Fruit fly (Drosophila melanogaster) whole organism, embryonic: Measurements from ENCODE around the gene CG2059.

ENCODE experiments used
- CG12071 ChIP-seq: fragments of 200-800 bp; sonication (Bioruptor generic); optimal IDR thresholded peaks from 3 replicates; lab custom pipeline; 2018; ENCODE audit warnings: missing biosample characterization, mild to moderate bottlenecking, missing genetic modification characterization
- CG1233 ChIP-seq: fragments of 200-800 bp; sonication (Bioruptor generic); optimal IDR thresholded peaks from 4 replicates; lab custom pipeline; 2018; ENCODE audit warnings: missing biosample characterization, mild to moderate bottlenecking, missing genetic modification characterization
- CG12769 ChIP-seq: fragments of 200-800 bp; sonication (Bioruptor generic); optimal IDR thresholded peaks from 2 replicates; lab custom pipeline; 2019; ENCODE audit warnings: missing biosample characterization, mild to moderate bottlenecking, missing genetic modification characterization, moderate library complexity
- CG13296 ChIP-seq: fragments of 200-800 bp; sonication (Bioruptor generic); optimal IDR thresholded peaks from 3 replicates; lab custom pipeline; 2018; ENCODE audit warnings: missing biosample characterization, mild to moderate bottlenecking, missing genetic modification characterization
- CG13775 ChIP-seq: fragments of 200-800 bp; sonication (Bioruptor generic); optimal IDR thresholded peaks from 3 replicates; lab custom pipeline; 2017; ENCODE audit warnings: missing biosample characterization, mild to moderate bottlenecking, missing genetic modification characterization
- CG14050 ChIP-seq: fragments of 200-800 bp; sonication (Bioruptor generic); IDR thresholded peaks from 3 replicates; pipeline ENCODE4 v1.3.6; 2022; ENCODE audit warnings: missing biosample characterization, missing genetic modification characterization
- CG14667 ChIP-seq: fragments of 200-800 bp; sonication (Bioruptor generic); IDR thresholded peaks from 2 replicates; pipeline ENCODE4 v1.3.6; 2022; ENCODE audit warnings: missing biosample characterization, missing genetic modification characterization
- CG15601 ChIP-seq: fragments of 200-800 bp; sonication (Bioruptor generic); optimal IDR thresholded peaks from 3 replicates; lab custom pipeline; 2019; ENCODE audit warnings: missing biosample characterization, mild to moderate bottlenecking, missing genetic modification characterization, moderate library complexity
- CG3065 ChIP-seq: fragments of 200-800 bp; sonication (Bioruptor generic); optimal IDR thresholded peaks from 2 replicates; lab custom pipeline; 2016; ENCODE audit warnings: missing biosample characterization, missing genetic modification characterization
- CG31224 ChIP-seq: fragments of 200-800 bp; sonication (Bioruptor generic); IDR thresholded peaks from 2 replicates; pipeline ENCODE4 v1.3.6; 2022; ENCODE audit warnings: missing biosample characterization, missing genetic modification characterization
- CG42726 ChIP-seq: fragments of 200-800 bp; sonication (Bioruptor generic); IDR thresholded peaks from 2 replicates; pipeline ENCODE4 v1.3.6; 2022; ENCODE audit warnings: missing biosample characterization, missing genetic modification characterization; ENCODE audit not compliant: partially characterized antibody
- CG4404 ChIP-seq: fragments of 200-800 bp; sonication (Bioruptor generic); IDR thresholded peaks from 2 replicates; pipeline ENCODE4 v1.3.6; 2022; ENCODE audit warnings: missing biosample characterization, missing genetic modification characterization
- CG4854 ChIP-seq: fragments of 200-800 bp; sonication (Bioruptor generic); optimal IDR thresholded peaks from 2 replicates; lab custom pipeline; 2016; ENCODE audit warnings: missing biosample characterization, missing genetic modification characterization, inconsistent platforms
- CG5180 ChIP-seq: fragments of 200-800 bp; sonication (Bioruptor generic); optimal IDR thresholded peaks from 3 replicates; lab custom pipeline; 2017; ENCODE audit warnings: missing biosample characterization, missing genetic modification characterization, mild to moderate bottlenecking, moderate library complexity, missing genetic modification reagents
- CG7357 ChIP-seq: fragments of 200-800 bp; sonication (Bioruptor generic); IDR thresholded peaks from 3 replicates; pipeline ENCODE4 v1.3.6; 2022; ENCODE audit warnings: missing biosample characterization, missing genetic modification characterization
- CG7786 ChIP-seq: fragments of 200-800 bp; sonication (Bioruptor generic); optimal IDR thresholded peaks from 2 replicates; lab custom pipeline; 2016; ENCODE audit warnings: missing biosample characterization, missing genetic modification characterization
- CG9609 ChIP-seq: fragments of 200-800 bp; sonication (Bioruptor generic); optimal IDR thresholded peaks from 3 replicates; lab custom pipeline; 2016; ENCODE audit warnings: missing biosample characterization, missing genetic modification characterization
- D19A ChIP-seq: fragments of 200-800 bp; optimal IDR thresholded peaks from 3 replicates; lab custom pipeline; 2019; ENCODE audit warnings: missing biosample characterization, mild to moderate bottlenecking, missing genetic modification characterization, moderate library complexity
- Dp ChIP-seq: fragments of 200-800 bp; sonication (Bioruptor generic); optimal IDR thresholded peaks from 2 replicates; lab custom pipeline; 2018; ENCODE audit warnings: missing biosample characterization, mild to moderate bottlenecking, missing genetic modification characterization, moderate library complexity
- E2f1 ChIP-seq: fragments of 200-800 bp; sonication (Bioruptor generic); IDR thresholded peaks from 2 replicates; pipeline ENCODE4 v1.3.6; 2022; ENCODE audit warnings: missing biosample characterization, missing genetic modification characterization
- ERR ChIP-seq: fragments of 200-800 bp; sonication (Bioruptor generic); optimal IDR thresholded peaks from 2 replicates; lab custom pipeline; 2016; ENCODE audit warnings: missing biosample characterization, missing genetic modification characterization
- Fer1 ChIP-seq: fragments of 200-800 bp; sonication (Bioruptor generic); optimal IDR thresholded peaks from 2 replicates; lab custom pipeline; 2017; ENCODE audit warnings: missing biosample characterization, mild to moderate bottlenecking, missing genetic modification characterization
- MBD-R2 ChIP-seq: fragments of 200-800 bp; sonication (Bioruptor generic); IDR thresholded peaks from 2 replicates; pipeline ENCODE4 v1.3.6; 2022; ENCODE audit warnings: missing biosample characterization, missing genetic modification characterization
- Neu2 ChIP-seq: fragments of 200-800 bp; sonication (Bioruptor generic); optimal IDR thresholded peaks from 3 replicates; lab custom pipeline; 2016; ENCODE audit warnings: missing biosample characterization, missing genetic modification characterization, borderline replicate concordance
- Oli ChIP-seq: fragments of 200-800 bp; sonication (Bioruptor generic); optimal IDR thresholded peaks from 2 replicates; lab custom pipeline; 2018; ENCODE audit warnings: missing biosample characterization, mild to moderate bottlenecking, missing genetic modification characterization, moderate library complexity
- Rfx ChIP-seq: fragments of 200-800 bp; sonication (Bioruptor generic); IDR thresholded peaks from 2 replicates; pipeline ENCODE4 v1.3.6; 2022; ENCODE audit warnings: missing biosample characterization, missing genetic modification characterization
- Scr ChIP-seq: fragments of 200-800 bp; sonication (Bioruptor generic); IDR thresholded peaks from 2 replicates; pipeline ENCODE4 v1.3.6; 2022; ENCODE audit warnings: missing biosample characterization, missing genetic modification characterization; ENCODE audit not compliant: partially characterized antibody
- TFAM ChIP-seq: fragments of 200-800 bp; sonication (Bioruptor generic); optimal IDR thresholded peaks from 2 replicates; lab custom pipeline; 2017; ENCODE audit warnings: missing biosample characterization, missing genetic modification characterization, inconsistent platforms
- bowl ChIP-seq: fragments of 200-800 bp; sonication (Bioruptor generic); IDR thresholded peaks from 2 replicates; pipeline ENCODE4 v1.3.6; 2022; ENCODE audit warnings: missing biosample characterization, missing genetic modification characterization
- dan ChIP-seq: fragments of 200-800 bp; sonication (Bioruptor generic); IDR thresholded peaks from 2 replicates; pipeline ENCODE4 v1.3.6; 2022; ENCODE audit warnings: missing biosample characterization, missing genetic modification characterization
- dmrt99B ChIP-seq: fragments of 200-800 bp; sonication (Bioruptor generic); optimal IDR thresholded peaks from 2 replicates; lab custom pipeline; 2018; ENCODE audit warnings: missing biosample characterization, mild to moderate bottlenecking, missing genetic modification characterization, moderate library complexity
- ems ChIP-seq: fragments of 200-800 bp; sonication (Bioruptor generic); optimal IDR thresholded peaks from 3 replicates; lab custom pipeline; 2016; ENCODE audit warnings: missing biosample characterization, missing genetic modification characterization
- gsb ChIP-seq: fragments of 200-800 bp; sonication (Bioruptor generic); IDR thresholded peaks from 2 replicates; pipeline ENCODE4 v1.3.6; 2022; ENCODE audit warnings: missing biosample characterization, missing genetic modification characterization
- hth ChIP-seq: fragments of >200 bp; optimal IDR thresholded peaks from 2 replicates; lab custom pipeline; 2017; ENCODE audit warnings: inconsistent platforms
- jigr1 ChIP-seq: fragments of 200-800 bp; sonication (Bioruptor generic); IDR thresholded peaks from 3 replicates; pipeline ENCODE4 v1.3.6; 2022; ENCODE audit warnings: missing biosample characterization, missing genetic modification characterization
- jumu ChIP-seq: fragments of 200-800 bp; sonication (Bioruptor generic); optimal IDR thresholded peaks from 3 replicates; lab custom pipeline; 2016; ENCODE audit warnings: missing biosample characterization, missing genetic modification characterization
- lmd ChIP-seq: fragments of 200-800 bp; sonication (Bioruptor generic); IDR thresholded peaks from 2 replicates; pipeline ENCODE4 v1.3.6; 2022; ENCODE audit warnings: missing biosample characterization, missing genetic modification characterization
- luna ChIP-seq: fragments of 200-800 bp; sonication (Bioruptor generic); optimal IDR thresholded peaks from 2 replicates; lab custom pipeline; 2016; ENCODE audit warnings: missing biosample characterization, missing genetic modification characterization
- nau ChIP-seq: fragments of 200-800 bp; sonication (Bioruptor generic); optimal IDR thresholded peaks from 3 replicates; lab custom pipeline; 2017; ENCODE audit warnings: missing biosample characterization, mild to moderate bottlenecking, missing genetic modification characterization, missing genetic modification reagents
- phol ChIP-seq: fragments of 200-800 bp; sonication (Bioruptor generic); optimal IDR thresholded peaks from 3 replicates; lab custom pipeline; 2018; ENCODE audit warnings: missing biosample characterization, mild to moderate bottlenecking, missing genetic modification characterization, moderate library complexity
- ranshi ChIP-seq: fragments of 200-800 bp; sonication (Bioruptor generic); IDR thresholded peaks from 2 replicates; pipeline ENCODE4 v1.3.6; 2022; ENCODE audit warnings: missing biosample characterization, missing genetic modification characterization
- schlank ChIP-seq: fragments of 200-800 bp; sonication (Bioruptor generic); optimal IDR thresholded peaks from 2 replicates; lab custom pipeline; 2018; ENCODE audit warnings: missing biosample characterization, mild to moderate bottlenecking, missing genetic modification characterization
- sens-2 ChIP-seq: fragments of 200-800 bp; sonication (Bioruptor generic); IDR thresholded peaks from 2 replicates; pipeline ENCODE4 v1.3.6; 2022; ENCODE audit warnings: missing biosample characterization, missing genetic modification characterization
- sna ChIP-seq: fragments of 200-800 bp; sonication (Bioruptor generic); IDR thresholded peaks from 2 replicates; pipeline ENCODE4 v1.3.6; 2022; ENCODE audit warnings: missing biosample characterization, missing genetic modification characterization; ENCODE audit not compliant: partially characterized antibody
- ssp ChIP-seq: fragments of 200-800 bp; sonication (Bioruptor generic); IDR thresholded peaks from 2 replicates; pipeline ENCODE4 v1.3.6; 2022; ENCODE audit warnings: missing biosample characterization, missing genetic modification characterization
- stwl ChIP-seq: fragments of 200-800 bp; sonication (Bioruptor generic); optimal IDR thresholded peaks from 3 replicates; lab custom pipeline; 2018; ENCODE audit warnings: missing biosample characterization, mild to moderate bottlenecking, missing genetic modification characterization, moderate library complexity
- usp ChIP-seq: fragments of >200 bp; optimal IDR thresholded peaks from 2 replicates; lab custom pipeline; 2017; ENCODE audit warnings: missing biosample characterization, missing genetic modification characterization
- vfl ChIP-seq: fragments of 200-800 bp; sonication (Bioruptor generic); optimal IDR thresholded peaks from 2 replicates; lab custom pipeline; 2016; ENCODE audit warnings: missing biosample characterization, missing genetic modification characterization
- vvl ChIP-seq: fragments of 200-800 bp; sonication (Bioruptor generic); IDR thresholded peaks from 2 replicates; pipeline ENCODE4 v1.3.6; 2022; ENCODE audit warnings: missing biosample characterization, missing genetic modification characterization

Gene CG2059

dm6 chrX:7293874-7294559 is 7.9 kb downstream of the CG2059 start:
- TF ChIP-seq schlank (tag; lab: Kevin White, UChicago) (peak; percentile 4), lmd (peak; percentile 85), ssp (GFP tag; lab: Robert Waterston, UW) (peak; percentile 67), TFAM (GFP tag; lab: Kevin White, UChicago) (peak; percentile 57), nau (peak; percentile 86), Rfx (GFP tag; lab: Robert Waterston, UW) (no peak; the same call in none of the 2 replicates), CG12769 (peak; percentile 7), CG14667 (GFP tag; lab: Robert Waterston, UW) (peak; percentile 46; the same call in 1 of the 2 replicates), Oli (tag; lab: Kevin White, UChicago) (peak; percentile 95), ERR (no peak), CG13296 (GFP tag; lab: Kevin White, UChicago) (peak; percentile 90), ems (GFP tag; lab: Kevin White, UChicago) (peak; percentile 49), Fer1 (GFP tag; lab: Kevin White, UChicago) (peak; percentile 92), jumu (GFP tag; lab: Kevin White, UChicago) (peak; percentile 7), CG15601 (peak; percentile 95), usp (GFP tag; lab: Kevin White, UChicago) (no peak), CG12071 (GFP tag; lab: Kevin White, UChicago) (peak; percentile 68), Neu2 (GFP tag; lab: Kevin White, UChicago) (no peak), vvl (GFP tag; lab: Robert Waterston, UW) (peak; percentile 89), stwl (tag; lab: Kevin White, UChicago) (peak; percentile 49), gsb (no peak), sna (GFP tag; lab: Robert Waterston, UW) (no peak), CG42726 (GFP tag; lab: Robert Waterston, UW) (no peak), CG3065 (peak; percentile 38), CG9609 (GFP tag; lab: Kevin White, UChicago) (no peak), CG4404 (GFP tag; lab: Robert Waterston, UW) (peak; percentile 71), Scr (GFP tag; lab: Robert Waterston, UW) (no peak), CG4854 (GFP tag; lab: Kevin White, UChicago) (peak; percentile 35), D19A (peak; percentile 95), CG13775 (GFP tag; lab: Kevin White, UChicago) (peak; percentile 80), ranshi (GFP tag; lab: Robert Waterston, UW) (peak; percentile 71), sens-2 (GFP tag; lab: Robert Waterston, UW) (peak; percentile 81), Dp (no peak), bowl (peak; percentile 24; the same call in 1 of the 2 replicates), luna (GFP tag; lab: Kevin White, UChicago) (no peak), dmrt99B (tag; lab: Kevin White, UChicago) (peak; percentile 95), hth (no peak), CG7786 (GFP tag; lab: Kevin White, UChicago) (no peak), vfl (GFP tag; lab: Kevin White, UChicago) (no peak), jigr1 (GFP tag; lab: Robert Waterston, UW) (peak; percentile 74; the same call in 1 of the 3 replicates), MBD-R2 (GFP tag; lab: Robert Waterston, UW) (no peak; the same call in 1 of the 2 replicates), CG31224 (GFP tag; lab: Robert Waterston, UW) (no peak), CG1233 (GFP tag; lab: Kevin White, UChicago) (peak; percentile 89), CG14050 (GFP tag; lab: Robert Waterston, UW) (peak; percentile 76), E2f1 (peak; percentile 76), phol (tag; lab: Kevin White, UChicago) (peak; percentile 96), CG7357 (GFP tag; lab: Robert Waterston, UW) (peak; percentile 47; the same call in 1 of the 3 replicates), CG5180 (GFP tag; lab: Kevin White, UChicago) (peak; percentile 87), dan (no peak)
